Fruit fly (Drosophila melanogaster): ENCODE measurements around the gene tra.

DNA sequence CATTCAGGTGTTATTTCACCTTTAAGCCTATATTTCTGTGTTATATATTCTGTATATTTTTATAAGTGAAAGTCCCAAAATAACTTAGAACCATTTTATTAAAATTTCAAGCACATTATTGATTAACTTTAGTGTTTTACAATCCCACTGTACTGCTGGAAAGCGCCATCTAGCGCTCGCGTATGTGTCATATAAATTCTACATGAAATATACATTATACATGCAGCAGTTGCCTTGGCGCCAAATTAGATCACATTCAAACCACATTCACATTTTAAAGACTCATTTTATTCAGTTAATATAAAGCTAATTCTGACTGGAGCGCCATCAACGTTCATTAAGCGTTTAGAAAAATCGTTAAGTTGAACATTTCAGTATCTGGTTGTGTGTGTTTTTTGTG lies 27.5 kb downstream of the tra start:
- TF ChIP-seq CG4496 (GFP tag; IDR thresholded peaks at IDR 0.05), result no peak
- no peak for TF ChIP-seq fd96Ca (GFP tag; IDR thresholded peaks at IDR 0.05)
- TF ChIP-seq CG10348 (GFP tag; IDR thresholded peaks at IDR 0.05), result no peak
- no peak for TF ChIP-seq gl (tag; optimal IDR thresholded peaks at IDR 0.05)
- no peak for TF ChIP-seq CG9948 (tag; optimal IDR thresholded peaks at IDR 0.05)
- no peak for TF ChIP-seq CG17806 (tag; optimal IDR thresholded peaks at IDR 0.05)
- no peak for TF ChIP-seq CG14655 (GFP tag; optimal IDR thresholded peaks at IDR 0.05)
- no peak for TF ChIP-seq CG8159 (tag; optimal IDR thresholded peaks at IDR 0.05)
- TF ChIP-seq Snoo (tag; optimal IDR thresholded peaks at IDR 0.05), result no peak
- TF ChIP-seq Pif1A (GFP tag; optimal IDR thresholded peaks at IDR 0.05), result no peak
- no peak for TF ChIP-seq CG32121 (GFP tag; IDR thresholded peaks at IDR 0.05)
- no peak for TF ChIP-seq rn (GFP tag; IDR thresholded peaks at IDR 0.05)
- TF ChIP-seq D1 (tag; optimal IDR thresholded peaks at IDR 0.05), result no peak

Data from whole organism, pupa.